Worm (Caenorhabditis elegans) whole organism, mixed stage, embryonic: ENCODE measurements around the gene hpk-1.

Experiments
- bed-3 ChIP-seq: fragments of 200-800 bp; sonication (Bioruptor generic); optimal IDR thresholded peaks from 3 replicates; lab custom pipeline; 2018; ENCODE audit warnings: mild to moderate bottlenecking, missing genetic modification characterization, moderate library complexity, missing compliant biosample characterization
- blmp-1 ChIP-seq: fragments of 150-350 bp; optimal IDR thresholded peaks from 2 replicates; lab custom pipeline; 2014; ENCODE audit warnings: missing biosample characterization, missing genetic modification characterization
- ceh-39 ChIP-seq: fragments of 150-350 bp; optimal IDR thresholded peaks from 2 replicates; lab custom pipeline; 2014; ENCODE audit warnings: missing biosample characterization, missing genetic modification characterization
- ceh-43 ChIP-seq: fragments of 200-800 bp; sonication (Bioruptor generic); optimal IDR thresholded peaks from 2 replicates; lab custom pipeline; 2018; ENCODE audit warnings: mild to moderate bottlenecking, missing genetic modification characterization, moderate library complexity, missing compliant biosample characterization
- ceh-83 ChIP-seq: fragments of 200-800 bp; sonication (Bioruptor generic); optimal IDR thresholded peaks from 2 replicates; lab custom pipeline; 2018; ENCODE audit warnings: mild to moderate bottlenecking, missing genetic modification characterization, missing compliant biosample characterization
- ces-1 ChIP-seq: fragments of 150-350 bp; optimal IDR thresholded peaks from 2 replicates; lab custom pipeline; 2014; ENCODE audit warnings: missing biosample characterization, missing genetic modification reagents, missing genetic modification characterization
- drap-1 ChIP-seq: fragments of 200-800 bp; sonication (Bioruptor generic); optimal IDR thresholded peaks from 3 replicates; lab custom pipeline; 2018; ENCODE audit warnings: mild to moderate bottlenecking, missing genetic modification characterization, missing compliant biosample characterization
- elt-1 ChIP-seq: sonication (generic microtip); optimal IDR thresholded peaks from 2 replicates; lab custom pipeline; 2017; ENCODE audit warnings: missing genetic modification characterization, mild to moderate bottlenecking, missing compliant biosample characterization, antibody characterized with exemption, moderate library complexity, borderline replicate concordance; ENCODE audit not compliant: insufficient read depth
- elt-3 ChIP-seq: fragments of 150-350 bp; optimal IDR thresholded peaks from 2 replicates; lab custom pipeline; 2014; ENCODE audit warnings: missing biosample characterization, missing genetic modification characterization
- flh-1 ChIP-seq: fragments of 200-800 bp; sonication (Bioruptor generic); optimal IDR thresholded peaks from 2 replicates; lab custom pipeline; 2018; ENCODE audit warnings: mild to moderate bottlenecking, missing genetic modification characterization, moderate library complexity, missing compliant biosample characterization
- hlh-1 ChIP-seq: fragments of 150-350 bp; optimal IDR thresholded peaks from 2 replicates; lab custom pipeline; 2014; ENCODE audit warnings: missing biosample characterization, missing genetic modification reagents, missing genetic modification characterization
- lin-13 ChIP-seq: fragments of 150-350 bp; optimal IDR thresholded peaks from 2 replicates; lab custom pipeline; 2014; ENCODE audit warnings: missing biosample characterization, missing genetic modification characterization
- lin-32 ChIP-seq: fragments of 200-800 bp; sonication (Bioruptor generic); optimal IDR thresholded peaks from 2 replicates; lab custom pipeline; 2018; ENCODE audit warnings: mild to moderate bottlenecking, missing genetic modification characterization, missing compliant biosample characterization
- lsy-2 ChIP-seq: fragments of 150-350 bp; optimal IDR thresholded peaks from 2 replicates; lab custom pipeline; 2014; ENCODE audit warnings: missing biosample characterization, missing genetic modification characterization
- mab-5 ChIP-seq: fragments of 150-350 bp; optimal IDR thresholded peaks from 2 replicates; lab custom pipeline; 2014; ENCODE audit warnings: missing biosample characterization, missing genetic modification characterization
- mep-1 ChIP-seq: fragments of 150-350 bp; optimal IDR thresholded peaks from 2 replicates; lab custom pipeline; 2017; ENCODE audit warnings: missing biosample characterization, missing genetic modification reagents, missing genetic modification characterization, inconsistent platforms
- mls-2 ChIP-seq: sonication (generic microtip); optimal IDR thresholded peaks from 2 replicates; lab custom pipeline; 2016; ENCODE audit warnings: mild to moderate bottlenecking, missing genetic modification characterization, moderate library complexity, missing compliant biosample characterization
- nhr-12 ChIP-seq: fragments of 150-350 bp; optimal IDR thresholded peaks from 2 replicates; lab custom pipeline; 2014; ENCODE audit warnings: missing biosample characterization, missing genetic modification characterization
- nhr-2 ChIP-seq: fragments of 150-350 bp; optimal IDR thresholded peaks from 2 replicates; lab custom pipeline; 2014; ENCODE audit warnings: missing biosample characterization, missing genetic modification characterization
- nhr-237 ChIP-seq: fragments of 150-350 bp; optimal IDR thresholded peaks from 2 replicates; lab custom pipeline; 2014; ENCODE audit warnings: missing biosample characterization, missing genetic modification characterization
- nhr-76 ChIP-seq: sonication (generic microtip); optimal IDR thresholded peaks from 2 replicates; lab custom pipeline; 2017; ENCODE audit warnings: missing biosample characterization, missing genetic modification characterization
- pha-4 ChIP-seq: fragments of 150-350 bp; optimal IDR thresholded peaks from 2 replicates; lab custom pipeline; 2018; ENCODE audit warnings: missing biosample characterization, missing genetic modification reagents, missing genetic modification characterization
- sem-2 ChIP-seq: fragments of 200-800 bp; sonication (Bioruptor generic); optimal IDR thresholded peaks from 2 replicates; lab custom pipeline; 2018; ENCODE audit warnings: mild to moderate bottlenecking, missing genetic modification characterization, missing compliant biosample characterization
- snpc-4 ChIP-seq: fragments of 150-350 bp; optimal IDR thresholded peaks from 2 replicates; lab custom pipeline; 2014; ENCODE audit warnings: missing biosample characterization, missing genetic modification characterization
- sptf-1 ChIP-seq: sonication (generic microtip); optimal IDR thresholded peaks from 2 replicates; lab custom pipeline; 2017; ENCODE audit warnings: mild to moderate bottlenecking, missing genetic modification characterization, moderate library complexity, missing compliant biosample characterization
- tbx-8 ChIP-seq: fragments of 200-800 bp; sonication (Bioruptor generic); optimal IDR thresholded peaks from 2 replicates; lab custom pipeline; 2018; ENCODE audit warnings: mild to moderate bottlenecking, missing genetic modification characterization, moderate library complexity, missing compliant biosample characterization
- unc-120 ChIP-seq: sonication (generic microtip); optimal IDR thresholded peaks from 2 replicates; lab custom pipeline; 2017; ENCODE audit warnings: missing genetic modification characterization, missing compliant biosample characterization; ENCODE audit not compliant: poor library complexity, severe bottlenecking
- unc-39 ChIP-seq: fragments of 150-350 bp; optimal IDR thresholded peaks from 2 replicates; lab custom pipeline; 2014; ENCODE audit warnings: missing biosample characterization, missing genetic modification characterization
- unc-62 ChIP-seq: fragments of 150-350 bp; optimal IDR thresholded peaks from 2 replicates; lab custom pipeline; 2014; ENCODE audit warnings: missing biosample characterization, missing genetic modification reagents, missing genetic modification characterization
- zip-8 ChIP-seq: fragments of 150-350 bp; optimal IDR thresholded peaks from 2 replicates; lab custom pipeline; 2014; ENCODE audit warnings: missing biosample characterization, missing genetic modification characterization

hpk-1 gene

DNA sequence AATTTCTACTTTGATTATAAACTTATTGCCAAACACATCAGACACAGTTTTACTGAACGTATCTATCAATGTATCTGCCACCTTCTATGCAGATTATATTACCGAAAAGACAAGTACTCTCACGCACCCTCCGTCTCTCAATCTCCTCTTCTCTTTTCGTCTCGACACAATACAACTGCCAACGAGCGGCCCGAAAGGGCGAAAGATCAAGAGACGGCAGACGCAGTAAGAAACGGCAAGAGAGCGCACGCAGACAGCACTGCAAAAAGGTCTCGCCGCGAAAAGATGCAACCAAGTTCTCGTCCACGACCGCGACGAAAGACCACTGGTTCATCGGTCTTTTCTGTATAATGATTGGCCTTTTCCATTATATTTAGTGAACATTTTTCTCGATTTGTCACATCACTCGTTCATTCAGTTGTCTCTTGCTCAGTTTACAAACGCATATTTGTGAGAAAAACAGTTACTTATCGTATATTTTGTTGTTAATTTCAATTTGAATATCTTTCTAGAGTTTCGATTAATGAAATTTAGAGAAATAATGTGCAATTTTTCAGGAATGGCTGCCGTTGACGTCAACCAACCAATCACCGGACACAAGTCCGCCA is 26.4 kb downstream of the hpk-1 start, which contains the start of gene vha-12 (continued):
- no peak for TF ChIP-seq sem-2 (GFP tag; lab: Kevin White, UChicago)
- peak; percentile 74 for TF ChIP-seq hlh-1
- no peak for TF ChIP-seq lin-13
- no peak for TF ChIP-seq blmp-1 (tag; lab: Kevin White, UChicago)
- peak; percentile 30 for TF ChIP-seq nhr-2 (tag; lab: Kevin White, UChicago)
- TF ChIP-seq sptf-1 (tag; lab: Kevin White, UChicago): peak; percentile 31
- TF ChIP-seq ceh-43: no peak
- TF ChIP-seq nhr-76: no peak
- TF ChIP-seq pha-4: peak; percentile 81
- no peak for TF ChIP-seq drap-1 (GFP tag; lab: Kevin White, UChicago)
- TF ChIP-seq elt-1 (tag; lab: Kevin White, UChicago): peak; percentile 19

DNA sequence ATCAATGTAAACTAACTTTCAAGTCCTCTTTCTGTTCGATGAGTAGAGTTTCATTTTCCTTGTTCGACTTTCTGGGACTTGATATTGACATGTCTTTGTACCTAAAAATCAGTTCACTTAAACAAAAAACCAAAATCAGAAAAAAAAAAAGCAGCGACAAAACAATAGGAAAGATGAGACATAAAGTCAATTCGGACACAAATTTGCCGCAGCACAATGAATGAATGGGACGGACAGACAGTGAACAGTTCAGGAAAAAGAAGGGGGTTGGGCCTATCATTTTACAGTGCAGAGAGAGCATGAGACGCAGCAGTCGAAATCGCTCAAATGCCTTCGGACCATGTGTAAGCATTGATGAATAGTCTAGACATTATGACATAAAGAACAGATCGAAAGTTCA is 30.4 kb downstream of the hpk-1 start, which contains the start of gene mrp-6:
mrp-6 (minus strand) TSS at position 101 of the 400 bp plus-strand sequence.
- no peak for TF ChIP-seq mab-5 (tag; lab: Kevin White, UChicago)
- no peak for TF ChIP-seq mep-1 (tag; lab: Kevin White, UChicago)
- no peak for TF ChIP-seq drap-1 (GFP tag; lab: Kevin White, UChicago)
- no peak for TF ChIP-seq flh-1 (GFP tag; lab: Kevin White, UChicago)
- no peak for TF ChIP-seq ces-1 (GFP tag; lab: Kevin White, UChicago)
- no peak for TF ChIP-seq nhr-12 (tag; lab: Kevin White, UChicago)
- TF ChIP-seq lin-32 (GFP tag; lab: Kevin White, UChicago): no peak
- TF ChIP-seq unc-39: no peak
- no peak for TF ChIP-seq elt-3
- no peak for TF ChIP-seq snpc-4 (tag; lab: Kevin White, UChicago)
- no peak for TF ChIP-seq mls-2 (tag; lab: Kevin White, UChicago)
- TF ChIP-seq ceh-39 (tag; lab: Kevin White, UChicago): no peak
- no peak for TF ChIP-seq nhr-2 (tag; lab: Kevin White, UChicago)
- TF ChIP-seq tbx-8 (GFP tag; lab: Kevin White, UChicago): no peak
- no peak for TF ChIP-seq nhr-76
- no peak for TF ChIP-seq ceh-83 (GFP tag; lab: Kevin White, UChicago)

DNA sequence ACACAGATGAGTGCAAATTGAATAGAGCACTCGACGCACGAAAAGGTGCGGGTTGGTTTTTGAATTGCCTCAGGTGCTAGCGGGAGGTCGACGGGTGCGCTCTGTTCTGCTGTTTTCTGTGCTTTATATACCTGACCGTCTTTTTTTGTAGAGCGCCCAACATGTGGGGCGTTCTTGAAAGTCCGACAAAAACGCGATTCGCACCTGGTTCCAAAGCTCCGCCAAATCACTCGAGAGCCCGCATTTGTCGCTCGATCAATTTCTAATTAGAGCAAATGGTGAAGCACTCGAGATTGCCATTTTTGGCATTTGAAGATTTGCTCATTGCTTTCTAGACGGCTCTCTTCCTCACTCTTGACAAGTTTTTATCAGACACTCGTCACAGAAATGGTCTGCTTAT is 39.7 kb downstream of the hpk-1 start, which contains the start of gene ZK470.6:
ZK470.6 (minus strand) TSS at position 101 of the 400 bp plus-strand sequence.
- no peak for TF ChIP-seq unc-62 (GFP tag; lab: Kevin White, UChicago)
- TF ChIP-seq mab-5 (tag; lab: Kevin White, UChicago): no peak
- no peak for TF ChIP-seq ceh-39 (tag; lab: Kevin White, UChicago)
- no peak for TF ChIP-seq ceh-83 (GFP tag; lab: Kevin White, UChicago)
- no peak for TF ChIP-seq snpc-4 (tag; lab: Kevin White, UChicago)
- no peak for TF ChIP-seq nhr-2 (tag; lab: Kevin White, UChicago)
- no peak for TF ChIP-seq flh-1 (GFP tag; lab: Kevin White, UChicago)
- no peak for TF ChIP-seq nhr-237 (tag; lab: Kevin White, UChicago)
- TF ChIP-seq bed-3: no peak
- no peak for TF ChIP-seq nhr-76
- no peak for TF ChIP-seq mls-2 (tag; lab: Kevin White, UChicago)
- TF ChIP-seq hlh-1: no peak
- no peak for TF ChIP-seq sptf-1 (tag; lab: Kevin White, UChicago)
- TF ChIP-seq lin-13: no peak
- no peak for TF ChIP-seq drap-1 (GFP tag; lab: Kevin White, UChicago)
- no peak for TF ChIP-seq ces-1 (GFP tag; lab: Kevin White, UChicago)
- no peak for TF ChIP-seq zip-8 (tag; lab: Kevin White, UChicago)
- TF ChIP-seq, all 35 proteins: peak for 0

DNA sequence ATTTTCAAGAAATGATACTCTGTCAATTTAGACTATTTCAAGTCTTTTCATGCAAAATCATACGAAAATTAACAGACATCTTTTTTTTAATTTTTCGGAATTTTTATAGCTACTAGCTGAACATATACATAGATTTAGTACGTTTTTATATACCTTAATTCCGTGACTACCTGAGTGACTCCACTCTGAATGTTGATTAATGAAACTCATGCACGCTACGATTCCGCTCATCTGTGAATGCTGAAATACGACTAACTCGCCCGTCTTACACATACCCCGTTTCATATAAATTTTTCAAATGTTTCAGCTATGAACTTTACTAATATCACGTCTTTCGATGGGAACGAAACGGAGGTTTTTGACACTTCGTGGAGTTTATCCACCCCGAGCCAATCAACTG is 49.9 kb downstream of the hpk-1 start, which contains the start of gene ZK470.14:
ZK470.14 (plus strand) TSS at position 301 of the 400 bp plus-strand sequence.
- TF ChIP-seq mab-5 (tag; lab: Kevin White, UChicago): no peak
- TF ChIP-seq lsy-2 (tag; lab: Kevin White, UChicago): no peak
- TF ChIP-seq ces-1 (GFP tag; lab: Kevin White, UChicago): no peak
- no peak for TF ChIP-seq nhr-76
- TF ChIP-seq bed-3: no peak
- TF ChIP-seq sem-2 (GFP tag; lab: Kevin White, UChicago): no peak
- TF ChIP-seq nhr-237 (tag; lab: Kevin White, UChicago): no peak
- TF ChIP-seq elt-3: no peak
- no peak for TF ChIP-seq ceh-43

DNA sequence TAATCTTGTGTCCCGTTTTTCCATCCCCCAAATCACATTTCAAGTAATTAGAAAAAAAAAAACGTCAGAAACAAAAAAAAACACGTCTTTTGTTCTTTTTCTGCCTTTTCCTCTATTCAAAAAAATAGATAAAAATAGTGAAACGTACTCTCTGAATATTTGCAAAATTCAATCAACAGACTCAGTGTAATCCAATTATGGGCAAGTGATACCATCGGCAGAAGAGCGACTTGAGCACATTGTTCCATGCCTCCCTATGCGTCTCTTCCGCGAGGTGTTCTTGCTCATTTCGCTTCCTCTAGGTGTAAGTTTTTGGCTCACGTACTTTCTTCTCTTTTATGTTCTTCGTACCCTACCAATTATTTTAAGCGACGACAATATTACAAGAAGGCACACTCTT is 53.7 kb downstream of the hpk-1 start, which contains the start of gene ZK470.1:
ZK470.1 (plus strand) TSS at position 301 of the 400 bp plus-strand sequence.
- TF ChIP-seq unc-62 (GFP tag; lab: Kevin White, UChicago) (no peak), ces-1 (GFP tag; lab: Kevin White, UChicago) (peak; percentile 47), blmp-1 (tag; lab: Kevin White, UChicago) (no peak), sem-2 (GFP tag; lab: Kevin White, UChicago) (no peak), unc-39 (no peak), unc-120 (tag; lab: Kevin White, UChicago) (no peak)
